Worm (Caenorhabditis elegans) whole organism, L1 larva: ENCODE results near the gene ced-5.

Experiments
- ceh-82 ChIP-seq, 3 experiments: fragments of 150-350 bp in 1 of 3; sonication (generic microtip) in 2 of 3; optimal IDR thresholded peaks; 2 replicates each; lab custom pipeline; 2014 to 2017; ENCODE audit warnings: missing biosample characterization in 3 of 3, missing genetic modification characterization in 3 of 3
- dpl-1 ChIP-seq, 3 experiments: fragments of 150-350 bp in 2 of 3; sonication (generic microtip) in 1 of 3; optimal IDR thresholded peaks; 2 replicates each; lab custom pipeline; 2014 to 2017; ENCODE audit warnings: missing biosample characterization in 3 of 3, missing genetic modification characterization in 3 of 3, missing genetic modification reagents in 3 of 3
- elt-3 ChIP-seq, 6 experiments: fragments of 150-350 bp in 1 of 6; sonication (generic microtip); optimal IDR thresholded peaks; 2 replicates each; lab custom pipeline; 2017 to 2018; ENCODE audit warnings: missing biosample characterization in 6 of 6, missing genetic modification characterization in 6 of 6, inconsistent platforms in 1 of 6
- lin-39 ChIP-seq: fragments of 150-350 bp; optimal IDR thresholded peaks from 2 replicates; lab custom pipeline; 2014; ENCODE audit warnings: missing biosample characterization, missing genetic modification reagents, missing genetic modification characterization
- nhr-90 ChIP-seq: sonication (generic microtip); optimal IDR thresholded peaks from 2 replicates; lab custom pipeline; 2016; ENCODE audit warnings: mild to moderate bottlenecking, missing genetic modification characterization, missing compliant biosample characterization; ENCODE audit not compliant: poor library complexity
- snpc-4 ChIP-seq: fragments of 150-350 bp; optimal IDR thresholded peaks from 2 replicates; lab custom pipeline; 2014; ENCODE audit warnings: missing biosample characterization, missing genetic modification characterization
- unc-30 ChIP-seq: sonication (generic microtip); optimal IDR thresholded peaks from 2 replicates; lab custom pipeline; 2017; ENCODE audit warnings: missing biosample characterization, missing genetic modification characterization

DNA sequence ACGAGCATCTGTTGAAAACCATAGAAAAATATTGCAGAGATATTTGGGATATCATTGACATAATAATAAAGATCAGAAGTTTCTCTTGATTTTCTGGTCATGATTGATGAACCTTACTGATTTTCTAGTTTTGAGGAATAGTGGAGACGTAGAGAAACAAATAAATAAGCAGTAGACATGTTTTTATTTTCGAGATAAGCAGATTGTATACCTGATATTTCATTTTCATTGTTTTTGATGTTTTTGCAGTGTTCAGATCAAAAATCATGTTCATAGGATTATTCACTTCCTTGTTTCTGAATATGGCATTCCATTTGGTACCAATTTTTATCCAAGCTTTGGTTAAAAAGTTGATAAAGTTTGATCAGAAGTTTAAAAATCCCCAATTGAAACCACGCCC lies 54.7 kb downstream of the ced-5 start, which contains the start of gene T07G12.4:
- TF ChIP-seq dpl-1 (GFP tag; optimal IDR thresholded peaks at IDR 0.05; lab: Kevin White, UChicago) = no peak
- no peak for TF ChIP-seq ceh-82 (tag; optimal IDR thresholded peaks at IDR 0.05; lab: Kevin White, UChicago)
- no peak for TF ChIP-seq lin-39 (tag; lab: Kevin White, UChicago)
- no peak for TF ChIP-seq nhr-90
- no peak for TF ChIP-seq unc-30
- TF ChIP-seq elt-3 (tag; optimal IDR thresholded peaks at IDR 0.05; lab: Kevin White, UChicago) = no peak
- no peak for TF ChIP-seq snpc-4 (tag; lab: Kevin White, UChicago)
